Worm (Caenorhabditis elegans) whole organism, L4 larva: Measurements from ENCODE around the gene C09G4.4.

ENCODE experiments used
- F10B5.3 ChIP-seq: sonication (generic microtip); optimal IDR thresholded peaks from 2 replicates; lab custom pipeline; 2016; ENCODE audit warnings: mild to moderate bottlenecking, missing genetic modification characterization, missing compliant biosample characterization
- F37D6.2 ChIP-seq: sonication (generic microtip); optimal IDR thresholded peaks from 2 replicates; lab custom pipeline; 2016; ENCODE audit warnings: mild to moderate bottlenecking, missing genetic modification characterization, missing compliant biosample characterization
- T20F7.1 ChIP-seq: fragments of 200-800 bp; sonication (Bioruptor generic); optimal IDR thresholded peaks from 2 replicates; lab custom pipeline; 2018; ENCODE audit warnings: mild to moderate bottlenecking, missing genetic modification characterization, missing compliant biosample characterization
- T26A8.4 ChIP-seq: fragments of 200-800 bp; sonication (Bioruptor generic); IDR thresholded peaks from 2 replicates; pipeline ENCODE4 v1.3.6; 2022; ENCODE audit warnings: missing genetic modification characterization, missing compliant biosample characterization
- Y105C5A.15 ChIP-seq: fragments of 200-800 bp; sonication (Bioruptor generic); IDR thresholded peaks from 2 replicates; pipeline ENCODE4 v1.3.6; 2022; ENCODE audit warnings: missing genetic modification characterization, missing compliant biosample characterization
- Y75B8A.6 ChIP-seq: fragments of 200-800 bp; sonication (Bioruptor generic); IDR thresholded peaks from 2 replicates; pipeline ENCODE4 v1.3.6; 2022; ENCODE audit warnings: missing genetic modification reagents, missing genetic modification characterization, missing compliant biosample characterization
- ZK337.2 ChIP-seq: fragments of 200-800 bp; sonication (Bioruptor generic); IDR thresholded peaks from 2 replicates; pipeline ENCODE4 v1.3.6; 2022; ENCODE audit warnings: missing genetic modification reagents, missing genetic modification characterization, missing compliant biosample characterization
- ZK546.5 ChIP-seq, 2 experiments: sonication (generic microtip); optimal IDR thresholded peaks; 2 replicates each; lab custom pipeline; 2017; ENCODE audit warnings: missing biosample characterization in 2 of 2, missing genetic modification characterization in 2 of 2
- aha-1 ChIP-seq: fragments of 150-350 bp; peaks from one replicate; lab custom pipeline; 2014; ENCODE audit warnings: missing biosample characterization, missing genetic modification characterization
- arid-1 ChIP-seq: fragments of 200-800 bp; sonication (Bioruptor generic); conservative IDR thresholded peaks from 2 replicates; pipeline ENCODE4 v1.3.6; 2022; ENCODE audit warnings: missing genetic modification reagents, missing genetic modification characterization, missing compliant biosample characterization
- ceh-28 ChIP-seq: fragments of 150-350 bp; optimal IDR thresholded peaks from 2 replicates; lab custom pipeline; 2014; ENCODE audit warnings: missing biosample characterization, missing genetic modification reagents, missing genetic modification characterization
- ceh-32 ChIP-seq: sonication (generic microtip); optimal IDR thresholded peaks from 2 replicates; lab custom pipeline; 2016; ENCODE audit warnings: mild to moderate bottlenecking, missing genetic modification characterization, missing compliant biosample characterization; ENCODE audit not compliant: poor library complexity
- ceh-44 ChIP-seq: fragments of 200-800 bp; sonication (Bioruptor generic); IDR thresholded peaks from 2 replicates; pipeline ENCODE4 v1.3.6; 2022; ENCODE audit warnings: missing genetic modification reagents, missing genetic modification characterization, missing compliant biosample characterization
- daf-16 ChIP-seq, 3 experiments: sonication (generic microtip); optimal IDR thresholded peaks; 2 replicates each; lab custom pipeline; 2016 to 2017; ENCODE audit warnings: missing genetic modification characterization in 3 of 3, missing genetic modification reagents in 3 of 3, mild to moderate bottlenecking in 2 of 3, missing compliant biosample characterization in 2 of 3, missing biosample characterization in 1 of 3, moderate library complexity in 1 of 3
- dmd-8 ChIP-seq: fragments of 200-800 bp; sonication (Bioruptor generic); IDR thresholded peaks from 2 replicates; pipeline ENCODE4 v1.3.6; 2022; ENCODE audit warnings: missing genetic modification characterization, missing compliant biosample characterization
- duxl-1 ChIP-seq: sonication (generic microtip); optimal IDR thresholded peaks from 2 replicates; lab custom pipeline; 2016; ENCODE audit warnings: mild to moderate bottlenecking, missing genetic modification characterization, moderate library complexity, missing compliant biosample characterization; ENCODE audit not compliant: poor library complexity
- dve-1 ChIP-seq: sonication (generic microtip); optimal IDR thresholded peaks from 2 replicates; lab custom pipeline; 2017; ENCODE audit warnings: antibody characterized with exemption, mild to moderate bottlenecking, missing genetic modification characterization, missing compliant biosample characterization; ENCODE audit not compliant: insufficient read depth
- egl-27 ChIP-seq: sonication (generic microtip); optimal IDR thresholded peaks from 3 replicates; lab custom pipeline; 2017; ENCODE audit warnings: missing biosample characterization, missing genetic modification reagents, missing genetic modification characterization
- fkh-10 ChIP-seq: fragments of 150-350 bp; optimal IDR thresholded peaks from 2 replicates; lab custom pipeline; 2014; ENCODE audit warnings: missing biosample characterization, missing genetic modification reagents, missing genetic modification characterization
- fos-1 ChIP-seq: fragments of 150-350 bp; optimal IDR thresholded peaks from 2 replicates; lab custom pipeline; 2014; ENCODE audit warnings: missing biosample characterization, missing genetic modification characterization
- gei-8 ChIP-seq: fragments of 200-800 bp; sonication (Bioruptor generic); optimal IDR thresholded peaks from 2 replicates; lab custom pipeline; 2018; ENCODE audit warnings: mild to moderate bottlenecking, missing genetic modification characterization, missing compliant biosample characterization
- lim-7 ChIP-seq: fragments of 200-800 bp; sonication (Bioruptor generic); IDR thresholded peaks from 2 replicates; pipeline ENCODE4 v1.3.6; 2022; ENCODE audit warnings: missing genetic modification characterization, missing compliant biosample characterization
- lin-1 ChIP-seq: fragments of 200-800 bp; sonication (Bioruptor generic); IDR thresholded peaks from 2 replicates; pipeline ENCODE4 v1.3.6; 2022; ENCODE audit warnings: missing genetic modification reagents, missing genetic modification characterization, missing compliant biosample characterization
- lin-29 ChIP-seq: fragments of 200-800 bp; sonication (Bioruptor generic); IDR thresholded peaks from 2 replicates; pipeline ENCODE4 v1.3.6; 2022; ENCODE audit warnings: missing genetic modification reagents, missing genetic modification characterization, missing compliant biosample characterization
- lin-38 ChIP-seq: fragments of 200-800 bp; sonication (Bioruptor generic); IDR thresholded peaks from 2 replicates; pipeline ENCODE4 v1.3.6; 2022; ENCODE audit warnings: missing genetic modification reagents, missing genetic modification characterization, missing compliant biosample characterization
- lsy-2 ChIP-seq, 2 experiments: fragments of 150-350 bp in 1 of 2; sonication (generic microtip) in 1 of 2; optimal IDR thresholded peaks; 2 replicates each; lab custom pipeline; 2014 to 2017; ENCODE audit warnings: missing biosample characterization in 2 of 2, missing genetic modification characterization in 2 of 2
- mdl-1 ChIP-seq, 2 experiments: fragments of 150-350 bp in 1 of 2; sonication (generic microtip) in 1 of 2; optimal IDR thresholded peaks; 2 replicates each; lab custom pipeline; 2014 to 2017; ENCODE audit warnings: missing biosample characterization in 2 of 2, missing genetic modification characterization in 2 of 2
- mdt-29 ChIP-seq: fragments of 200-800 bp; sonication (Bioruptor generic); IDR thresholded peaks from 2 replicates; pipeline ENCODE4 v1.3.6; 2022; ENCODE audit warnings: missing genetic modification reagents, missing genetic modification characterization, missing compliant biosample characterization
- mep-1 ChIP-seq: fragments of 150-350 bp; sonication (generic microtip); optimal IDR thresholded peaks from 3 replicates; lab custom pipeline; 2014; ENCODE audit warnings: missing biosample characterization, missing genetic modification characterization
- mes-2 ChIP-seq: sonication (generic microtip); optimal IDR thresholded peaks from 2 replicates; lab custom pipeline; 2016; ENCODE audit warnings: missing genotype, mild to moderate bottlenecking, missing genetic modification characterization, missing compliant biosample characterization; ENCODE audit not compliant: poor library complexity, severe bottlenecking
- nhr-11 ChIP-seq: fragments of 150-350 bp; optimal IDR thresholded peaks from 2 replicates; lab custom pipeline; 2014; ENCODE audit warnings: missing biosample characterization, missing genetic modification characterization
- nhr-25 ChIP-seq: sonication (generic microtip); optimal IDR thresholded peaks from 2 replicates; lab custom pipeline; 2017; ENCODE audit warnings: missing genetic modification characterization, mild to moderate bottlenecking, missing compliant biosample characterization, antibody characterized with exemption, moderate library complexity, borderline replicate concordance; ENCODE audit not compliant: insufficient read depth
- nhr-77 ChIP-seq: fragments of 150-350 bp; optimal IDR thresholded peaks from 2 replicates; lab custom pipeline; 2014; ENCODE audit warnings: missing biosample characterization, missing genetic modification characterization
- pqm-1 ChIP-seq: sonication (generic microtip); optimal IDR thresholded peaks from 2 replicates; lab custom pipeline; 2017; ENCODE audit warnings: missing biosample characterization, missing genetic modification characterization
- snpc-1.2 ChIP-seq: fragments of 200-800 bp; sonication (Bioruptor generic); IDR thresholded peaks from 2 replicates; pipeline ENCODE4 v1.3.6; 2022; ENCODE audit warnings: missing genetic modification reagents, missing genetic modification characterization, missing compliant biosample characterization
- snpc-4 ChIP-seq: fragments of 150-350 bp; optimal IDR thresholded peaks from 2 replicates; lab custom pipeline; 2014; ENCODE audit warnings: missing biosample characterization, missing genetic modification characterization
- spr-1 ChIP-seq: sonication (generic microtip); optimal IDR thresholded peaks from 2 replicates; lab custom pipeline; 2016; ENCODE audit warnings: mild to moderate bottlenecking, missing genetic modification characterization, missing compliant biosample characterization
- spr-3 ChIP-seq: fragments of 200-800 bp; sonication (Bioruptor generic); optimal IDR thresholded peaks from 2 replicates; lab custom pipeline; 2018; ENCODE audit warnings: mild to moderate bottlenecking, missing genetic modification characterization, missing compliant biosample characterization
- tra-1 ChIP-seq: fragments of 200-800 bp; sonication (Bioruptor generic); IDR thresholded peaks from 2 replicates; pipeline ENCODE4 v1.3.6; 2022; ENCODE audit warnings: missing genetic modification reagents, missing genetic modification characterization, missing compliant biosample characterization
- zfp-3 ChIP-seq: fragments of 200-800 bp; sonication (Bioruptor generic); conservative IDR thresholded peaks from 2 replicates; pipeline ENCODE4 v1.3.6; 2022; ENCODE audit warnings: missing genetic modification reagents, missing genetic modification characterization, missing compliant biosample characterization

C09G4.4 gene

DNA sequence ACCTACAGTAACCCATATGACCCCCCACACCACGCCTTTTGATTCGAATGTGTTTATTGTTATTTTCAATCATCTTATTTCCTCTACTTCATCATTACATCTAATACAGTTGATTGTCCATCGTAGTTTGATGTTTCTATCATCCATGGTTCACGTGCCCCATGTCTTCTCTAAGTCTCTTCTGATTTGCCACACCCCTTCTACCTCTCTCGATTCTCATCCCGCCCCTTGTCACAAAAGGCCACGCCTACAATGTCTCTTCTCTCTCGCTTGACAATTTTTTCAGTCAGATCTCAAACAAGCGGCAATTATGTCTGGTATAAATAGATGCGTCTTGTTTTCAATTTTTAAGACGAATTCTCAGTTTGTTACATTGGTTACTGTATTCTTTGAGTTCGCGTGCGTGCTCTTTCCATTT is 22.2 kb downstream of the C09G4.4 start (continued):
- no peak for TF ChIP-seq nhr-25

DNA sequence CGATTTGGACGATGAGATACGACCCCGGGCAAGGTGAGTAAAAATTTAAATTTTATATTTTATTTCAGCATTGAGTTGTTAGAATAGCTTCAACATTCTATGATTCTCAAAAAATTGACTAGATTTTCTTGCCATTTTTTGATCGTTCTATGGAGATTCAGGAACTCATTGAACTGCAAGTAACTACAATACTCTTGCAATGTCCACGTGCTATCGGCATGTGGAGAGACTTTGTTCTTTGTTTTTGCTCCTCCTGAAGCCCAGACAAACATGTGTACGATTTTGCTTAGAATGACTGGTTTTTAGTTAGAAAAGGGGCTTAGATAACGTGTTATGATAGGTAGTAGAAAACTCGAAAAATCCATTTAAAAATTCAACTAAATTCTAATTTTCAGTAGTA is 23.2 kb downstream of the C09G4.4 start:
- TF ChIP-seq daf-16 (GFP tag; optimal IDR thresholded peaks at IDR 0.05; lab: Kevin White, UChicago) (no peak), daf-16 (tag; optimal IDR thresholded peaks at IDR 0.05; lab: Kevin White, UChicago) (peak; percentile 20), ceh-28 (tag; lab: Kevin White, UChicago) (no peak), lin-38 (GFP tag; lab: Robert Waterston, UW) (0 out of 2 replicates have a peak, but pooled peaks have one; percentile 6), dve-1 (tag; lab: Kevin White, UChicago) (no peak), mep-1 (tag; lab: Kevin White, UChicago) (no peak), aha-1 (tag; lab: Kevin White, UChicago) (peak; percentile 94)

DNA sequence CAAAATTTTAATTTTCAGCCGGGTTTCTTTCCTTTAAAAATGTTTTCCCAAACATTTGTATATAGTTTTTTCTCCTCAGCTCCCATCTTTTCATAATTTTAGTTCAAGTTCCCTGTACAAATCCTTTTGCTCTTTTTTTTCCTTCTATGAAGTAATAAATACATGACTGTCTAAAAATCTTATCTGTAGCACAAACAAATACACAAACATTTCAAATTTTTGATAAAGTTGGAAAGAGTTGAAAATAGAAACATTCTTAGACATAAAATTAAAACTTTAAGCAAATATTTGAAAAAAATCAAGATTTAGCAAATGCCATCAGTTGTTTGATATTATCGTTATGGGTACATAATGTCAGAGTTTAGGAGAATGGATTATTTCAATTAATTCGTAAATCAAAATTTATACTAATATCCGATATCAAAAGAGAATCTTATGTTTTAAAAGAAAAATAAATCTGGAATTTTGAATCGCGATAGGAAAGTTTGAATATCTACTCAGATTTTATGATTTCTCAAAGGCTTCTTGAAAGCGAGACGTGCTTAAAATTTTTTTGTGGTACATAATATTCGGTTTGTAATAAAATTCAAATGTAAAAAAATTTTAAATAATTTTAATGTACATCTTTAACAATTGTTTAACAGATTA is 25.4 kb downstream of the C09G4.4 start:
- TF ChIP-seq T26A8.4 (GFP tag; lab: Robert Waterston, UW) (peak; percentile 34; the same call in 1 of the 2 replicates), lin-1 (GFP tag; lab: Robert Waterston, UW) (peak; percentile 56; the same call in 1 of the 2 replicates), mep-1 (tag; lab: Kevin White, UChicago) (peak; percentile 61), gei-8 (GFP tag; lab: Kevin White, UChicago) (peak; percentile 1), dve-1 (tag; lab: Kevin White, UChicago) (peak; percentile 24), tra-1 (GFP tag; lab: Robert Waterston, UW) (peak; percentile 9; the same call in 1 of the 2 replicates), F10B5.3 (tag; lab: Kevin White, UChicago) (no peak), ZK337.2 (GFP tag; lab: Robert Waterston, UW) (0 out of 2 replicates have a peak, but pooled peaks have one; percentile 33), Y75B8A.6 (0 out of 2 replicates have a peak, but pooled peaks have one; percentile 5), pqm-1 (tag; lab: Kevin White, UChicago) (no peak), aha-1 (tag; lab: Kevin White, UChicago) (peak; percentile 89), nhr-77 (tag; lab: Kevin White, UChicago) (peak; percentile 10), zfp-3 (GFP tag; lab: Robert Waterston, UW) (0 out of 2 replicates have a peak, but pooled peaks have one; percentile 16), F37D6.2 (tag; lab: Kevin White, UChicago) (no peak), fos-1 (tag; lab: Kevin White, UChicago) (peak; percentile 6), Y105C5A.15 (GFP tag; lab: Robert Waterston, UW) (0 out of 2 replicates have a peak, but pooled peaks have one; percentile 14), dmd-8 (GFP tag; lab: Robert Waterston, UW) (no peak), snpc-1.2 (GFP tag; lab: Robert Waterston, UW) (no peak), daf-16 (GFP tag; optimal IDR thresholded peaks at IDR 0.05; lab: Kevin White, UChicago) (peak in 1 of 2 experiments; percentile 38), daf-16 (tag; optimal IDR thresholded peaks at IDR 0.05; lab: Kevin White, UChicago) (peak; percentile 50), T20F7.1 (GFP tag; lab: Kevin White, UChicago) (peak; percentile 4), lsy-2 (tag; optimal IDR thresholded peaks at IDR 0.05; lab: Kevin White, UChicago) (peak in 1 of 2 experiments; percentile 20)

DNA sequence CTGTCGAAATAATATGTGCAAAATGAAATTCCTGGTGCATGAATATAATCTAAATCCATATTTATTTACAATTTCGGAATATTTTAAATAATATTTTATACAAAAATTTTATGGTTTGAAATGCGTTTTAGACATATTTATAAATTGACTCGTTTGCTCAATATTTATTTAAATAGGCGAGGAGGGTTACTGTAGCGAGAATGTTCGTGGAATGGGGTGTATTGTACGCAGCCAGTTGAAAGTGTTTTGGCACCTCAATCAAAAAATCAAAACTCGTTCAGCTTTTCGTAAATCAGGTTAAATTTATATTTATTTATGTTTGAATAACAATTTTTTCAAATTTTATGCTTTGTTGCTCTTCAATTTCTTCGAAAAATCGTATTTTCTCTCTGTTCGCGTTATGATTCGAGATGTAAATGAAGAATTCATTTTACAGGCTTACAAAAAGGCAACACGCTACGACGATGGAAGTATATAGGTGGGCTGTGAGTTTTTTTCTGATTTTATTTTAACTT is 25.9 kb downstream of the C09G4.4 start, which contains the start of gene hyl-1:
hyl-1 (plus strand) TSS at position 465 of the 515 bp plus-strand sequence.
- TF ChIP-seq ceh-32 (no peak), lin-38 (GFP tag; lab: Robert Waterston, UW) (peak; percentile 40; the same call in 1 of the 2 replicates), lin-29 (no peak), mdt-29 (GFP tag; lab: Robert Waterston, UW) (no peak), fkh-10 (no peak), mdl-1 (tag; optimal IDR thresholded peaks at IDR 0.05; lab: Kevin White, UChicago) (no peak), spr-3 (GFP tag; lab: Kevin White, UChicago) (no peak), snpc-1.2 (GFP tag; lab: Robert Waterston, UW) (peak; percentile 65), Y75B8A.6 (no peak), duxl-1 (tag; lab: Kevin White, UChicago) (no peak), snpc-4 (no peak), ceh-44 (no peak), aha-1 (tag; lab: Kevin White, UChicago) (peak; percentile 78), tra-1 (GFP tag; lab: Robert Waterston, UW) (no peak), egl-27 (tag; lab: Kevin White, UChicago) (no peak), mes-2 (tag; lab: Kevin White, UChicago) (no peak), ZK546.5 (tag; optimal IDR thresholded peaks at IDR 0.05; lab: Kevin White, UChicago) (no peak), nhr-11 (tag; lab: Kevin White, UChicago) (no peak), nhr-25 (no peak), lim-7 (GFP tag; lab: Robert Waterston, UW) (no peak), lsy-2 (tag; optimal IDR thresholded peaks at IDR 0.05; lab: Kevin White, UChicago) (no peak), spr-1 (tag; lab: Kevin White, UChicago) (no peak), arid-1 (GFP tag; lab: Robert Waterston, UW) (no peak)
